Fruit fly (Drosophila melanogaster) whole organism, embryonic: Measurements from ENCODE around the gene GCC88.

Experiments used
- Aef1 ChIP-seq: fragments of 200-800 bp; sonication (Bioruptor generic); IDR thresholded peaks from 3 replicates; pipeline ENCODE4 v1.3.6; 2022; ENCODE audit warnings: missing biosample characterization, missing genetic modification characterization
- Antp ChIP-seq: fragments of 200-800 bp; sonication (Bioruptor generic); optimal IDR thresholded peaks from 3 replicates; lab custom pipeline; 2016; ENCODE audit warnings: missing biosample characterization, missing genetic modification characterization
- Bgb ChIP-seq: fragments of 200-800 bp; sonication (Bioruptor generic); IDR thresholded peaks from 2 replicates; pipeline ENCODE4 v1.3.6; 2022; ENCODE audit warnings: missing biosample characterization, missing genetic modification characterization; ENCODE audit not compliant: partially characterized antibody
- Bteb2 ChIP-seq: fragments of 200-800 bp; sonication (Bioruptor generic); optimal IDR thresholded peaks from 2 replicates; lab custom pipeline; 2016; ENCODE audit warnings: missing biosample characterization, missing genetic modification characterization
- CG12104 ChIP-seq: fragments of 200-800 bp; sonication (Bioruptor generic); optimal IDR thresholded peaks from 3 replicates; lab custom pipeline; 2016; ENCODE audit warnings: missing biosample characterization, missing genetic modification characterization
- CG12391 ChIP-seq: fragments of 200-800 bp; sonication (Bioruptor generic); optimal IDR thresholded peaks from 3 replicates; lab custom pipeline; 2018; ENCODE audit warnings: missing biosample characterization, mild to moderate bottlenecking, missing genetic modification characterization, moderate library complexity
- CG13296 ChIP-seq: fragments of 200-800 bp; sonication (Bioruptor generic); optimal IDR thresholded peaks from 3 replicates; lab custom pipeline; 2018; ENCODE audit warnings: missing biosample characterization, mild to moderate bottlenecking, missing genetic modification characterization
- CG14667 ChIP-seq: fragments of 200-800 bp; sonication (Bioruptor generic); IDR thresholded peaks from 2 replicates; pipeline ENCODE4 v1.3.6; 2022; ENCODE audit warnings: missing biosample characterization, missing genetic modification characterization
- CG16779 ChIP-seq: fragments of 200-800 bp; sonication (Bioruptor generic); IDR thresholded peaks from 2 replicates; pipeline ENCODE4 v1.3.6; 2022; ENCODE audit warnings: missing biosample characterization, missing genetic modification characterization
- CG16815 ChIP-seq: fragments of 200-800 bp; sonication (Bioruptor generic); optimal IDR thresholded peaks from 3 replicates; lab custom pipeline; 2017; ENCODE audit warnings: missing biosample characterization, mild to moderate bottlenecking, missing genetic modification characterization
- CG16863 ChIP-seq: fragments of 200-800 bp; sonication (Bioruptor generic); optimal IDR thresholded peaks from 3 replicates; lab custom pipeline; 2016; ENCODE audit warnings: missing biosample characterization, missing genetic modification characterization
- CG17385 ChIP-seq: fragments of 200-800 bp; sonication (Bioruptor generic); optimal IDR thresholded peaks from 3 replicates; lab custom pipeline; 2018; ENCODE audit warnings: missing biosample characterization, mild to moderate bottlenecking, missing genetic modification characterization
- CG18764 ChIP-seq: fragments of 200-800 bp; sonication (Bioruptor generic); optimal IDR thresholded peaks from 3 replicates; lab custom pipeline; 2016; ENCODE audit warnings: missing biosample characterization, missing genetic modification characterization
- CG2202 ChIP-seq: fragments of 200-800 bp; sonication (Bioruptor generic); optimal IDR thresholded peaks from 2 replicates; lab custom pipeline; 2018; ENCODE audit warnings: missing biosample characterization, mild to moderate bottlenecking, missing genetic modification characterization
- CG31224 ChIP-seq: fragments of 200-800 bp; sonication (Bioruptor generic); IDR thresholded peaks from 2 replicates; pipeline ENCODE4 v1.3.6; 2022; ENCODE audit warnings: missing biosample characterization, missing genetic modification characterization
- CG31388 ChIP-seq: fragments of 200-800 bp; sonication (Bioruptor generic); optimal IDR thresholded peaks from 2 replicates; lab custom pipeline; 2016; ENCODE audit warnings: missing biosample characterization, missing genetic modification characterization
- CG31441 ChIP-seq: fragments of 200-800 bp; sonication (Bioruptor generic); IDR thresholded peaks from 2 replicates; pipeline ENCODE4 v1.3.6; 2022; ENCODE audit warnings: missing biosample characterization, missing genetic modification characterization
- CG3163 ChIP-seq: fragments of 200-800 bp; sonication (Bioruptor generic); optimal IDR thresholded peaks from 3 replicates; lab custom pipeline; 2016; ENCODE audit warnings: missing biosample characterization, missing genetic modification characterization
- CG6272 ChIP-seq: fragments of 200-800 bp; sonication (Bioruptor generic); IDR thresholded peaks from 2 replicates; pipeline ENCODE4 v1.3.6; 2022; ENCODE audit warnings: missing biosample characterization, missing genetic modification characterization
- CG7357 ChIP-seq: fragments of 200-800 bp; sonication (Bioruptor generic); IDR thresholded peaks from 3 replicates; pipeline ENCODE4 v1.3.6; 2022; ENCODE audit warnings: missing biosample characterization, missing genetic modification characterization
- CG8944 ChIP-seq: fragments of 200-800 bp; sonication (Bioruptor generic); optimal IDR thresholded peaks from 3 replicates; lab custom pipeline; 2016; ENCODE audit warnings: missing biosample characterization, missing genetic modification characterization
- CG9437 ChIP-seq: fragments of 200-800 bp; sonication (Bioruptor generic); optimal IDR thresholded peaks from 2 replicates; lab custom pipeline; 2018; ENCODE audit warnings: missing biosample characterization, mild to moderate bottlenecking, missing genetic modification characterization
- ERR ChIP-seq: fragments of 200-800 bp; sonication (Bioruptor generic); optimal IDR thresholded peaks from 2 replicates; lab custom pipeline; 2016; ENCODE audit warnings: missing biosample characterization, missing genetic modification characterization
- Gsc ChIP-seq: fragments of 200-800 bp; sonication (Bioruptor generic); IDR thresholded peaks from 2 replicates; pipeline ENCODE4 v1.3.6; 2022; ENCODE audit warnings: missing biosample characterization, missing genetic modification characterization
- MTF-1 ChIP-seq: fragments of 200-800 bp; sonication (Bioruptor generic); optimal IDR thresholded peaks from 2 replicates; lab custom pipeline; 2018; ENCODE audit warnings: missing biosample characterization, mild to moderate bottlenecking, missing genetic modification characterization, borderline replicate concordance
- Med ChIP-seq: fragments of 200-800 bp; sonication (Bioruptor generic); peaks from one replicate; lab custom pipeline; 2016; ENCODE audit warnings: missing biosample characterization, missing genetic modification characterization, mild to moderate bottlenecking, inconsistent platforms, moderate library complexity
- Neu2 ChIP-seq: fragments of 200-800 bp; sonication (Bioruptor generic); optimal IDR thresholded peaks from 3 replicates; lab custom pipeline; 2016; ENCODE audit warnings: missing biosample characterization, missing genetic modification characterization, borderline replicate concordance
- Sox102F ChIP-seq: fragments of 200-800 bp; sonication (Bioruptor generic); optimal IDR thresholded peaks from 2 replicates; lab custom pipeline; 2018; ENCODE audit warnings: missing biosample characterization, mild to moderate bottlenecking, missing genetic modification characterization, moderate library complexity
- Trl ChIP-seq, 3 experiments: fragments of >200 bp in 2 of 3; fragments of 200-800 bp in 1 of 3; sonication (Bioruptor generic) in 1 of 3; optimal IDR thresholded peaks; 2 replicates in 1 of 3; 3 replicates in 2 of 3; lab custom pipeline; 2016 to 2017; ENCODE audit warnings: missing biosample characterization in 1 of 3, missing genetic modification characterization in 1 of 3
- bbx ChIP-seq: fragments of 200-800 bp; sonication (Bioruptor generic); IDR thresholded peaks from 2 replicates; pipeline ENCODE4 v1.3.6; 2022; ENCODE audit warnings: missing biosample characterization, missing genetic modification characterization; ENCODE audit not compliant: partially characterized antibody
- bsh ChIP-seq, 2 experiments: fragments of 200-800 bp; sonication (Bioruptor generic); optimal IDR thresholded peaks; 2 replicates each; lab custom pipeline; 2017 to 2018; ENCODE audit warnings: mild to moderate bottlenecking in 2 of 2, missing biosample characterization in 2 of 2, missing genetic modification characterization in 2 of 2, moderate library complexity in 1 of 2
- da ChIP-seq: fragments of 200-800 bp; sonication (Bioruptor generic); optimal IDR thresholded peaks from 2 replicates; lab custom pipeline; 2016; ENCODE audit warnings: missing biosample characterization, missing genetic modification characterization
- danr ChIP-seq: fragments of 200-800 bp; sonication (Bioruptor generic); IDR thresholded peaks from 2 replicates; pipeline ENCODE4 v1.3.6; 2022; ENCODE audit warnings: missing biosample characterization, missing genetic modification characterization
- emc ChIP-seq: fragments of 200-800 bp; sonication (Bioruptor generic); optimal IDR thresholded peaks from 2 replicates; lab custom pipeline; 2016; ENCODE audit warnings: missing biosample characterization, missing genetic modification characterization
- eve ChIP-seq, 2 experiments: fragments of >200 bp; optimal IDR thresholded peaks; 2 replicates each; lab custom pipeline; 2017; ENCODE audit warnings: missing biosample characterization in 2 of 2, missing genetic modification characterization in 2 of 2
- gcm ChIP-seq: fragments of 200-800 bp; sonication (Bioruptor generic); optimal IDR thresholded peaks from 2 replicates; lab custom pipeline; 2019; ENCODE audit warnings: missing biosample characterization, mild to moderate bottlenecking, missing genetic modification characterization, moderate library complexity
- gcm2 ChIP-seq: fragments of 200-800 bp; sonication (Bioruptor generic); optimal IDR thresholded peaks from 2 replicates; lab custom pipeline; 2016; ENCODE audit warnings: missing biosample characterization, missing genetic modification characterization
- hkb ChIP-seq, 2 experiments: fragments of 200-800 bp in 1 of 2; fragments of >200 bp in 1 of 2; sonication (Bioruptor generic) in 1 of 2; IDR thresholded peaks in 1 of 2; optimal IDR thresholded peaks in 1 of 2; 2 replicates each; pipeline versions ENCODE4 v1.3.6 to Lab custom; 2017 to 2022; ENCODE audit warnings: missing biosample characterization in 1 of 2, missing genetic modification characterization in 1 of 2
- jigr1 ChIP-seq: fragments of 200-800 bp; sonication (Bioruptor generic); IDR thresholded peaks from 3 replicates; pipeline ENCODE4 v1.3.6; 2022; ENCODE audit warnings: missing biosample characterization, missing genetic modification characterization
- mam ChIP-seq: fragments of 200-800 bp; sonication (Bioruptor generic); optimal IDR thresholded peaks from 3 replicates; lab custom pipeline; 2016; ENCODE audit warnings: missing biosample characterization, missing genetic modification characterization
- p53 ChIP-seq: fragments of 200-800 bp; sonication (Bioruptor generic); optimal IDR thresholded peaks from 2 replicates; lab custom pipeline; 2016; ENCODE audit warnings: missing biosample characterization, missing genetic modification characterization
- pita ChIP-seq: fragments of 200-800 bp; sonication (Bioruptor generic); optimal IDR thresholded peaks from 2 replicates; lab custom pipeline; 2017; ENCODE audit warnings: missing biosample characterization, mild to moderate bottlenecking, missing genetic modification characterization
- pnt ChIP-seq: fragments of 200-800 bp; sonication (Bioruptor generic); optimal IDR thresholded peaks from 3 replicates; lab custom pipeline; 2016; ENCODE audit warnings: missing biosample characterization, missing genetic modification characterization
- rib ChIP-seq: fragments of 200-800 bp; sonication (Bioruptor generic); IDR thresholded peaks from 2 replicates; pipeline ENCODE4 v1.3.6; 2022; ENCODE audit warnings: missing biosample characterization, missing genetic modification characterization
- schlank ChIP-seq: fragments of 200-800 bp; sonication (Bioruptor generic); optimal IDR thresholded peaks from 2 replicates; lab custom pipeline; 2018; ENCODE audit warnings: missing biosample characterization, mild to moderate bottlenecking, missing genetic modification characterization
- slbo ChIP-seq: fragments of 200-800 bp; sonication (Bioruptor generic); IDR thresholded peaks from 2 replicates; pipeline ENCODE4 v1.3.6; 2022; ENCODE audit warnings: missing biosample characterization, missing genetic modification characterization
- ssp ChIP-seq: fragments of 200-800 bp; sonication (Bioruptor generic); IDR thresholded peaks from 2 replicates; pipeline ENCODE4 v1.3.6; 2022; ENCODE audit warnings: missing biosample characterization, missing genetic modification characterization
- unpg ChIP-seq: fragments of 200-800 bp; sonication (Bioruptor generic); optimal IDR thresholded peaks from 3 replicates; lab custom pipeline; 2018; ENCODE audit warnings: missing biosample characterization, mild to moderate bottlenecking, missing genetic modification characterization, moderate library complexity
- vfl ChIP-seq: fragments of 200-800 bp; sonication (Bioruptor generic); optimal IDR thresholded peaks from 2 replicates; lab custom pipeline; 2016; ENCODE audit warnings: missing biosample characterization, missing genetic modification characterization
- zf30C ChIP-seq: fragments of 200-800 bp; sonication (Bioruptor generic); optimal IDR thresholded peaks from 3 replicates; lab custom pipeline; 2018; ENCODE audit warnings: missing biosample characterization, mild to moderate bottlenecking, missing genetic modification characterization

Gene GCC88

dm6 chr3R:11200885-11201421, 29.4 kb downstream of the GCC88 start (continued):
- peak; percentile 60 for TF ChIP-seq CG12391
- TF ChIP-seq ERR (GFP tag; lab: Kevin White, UChicago): no peak
- TF ChIP-seq CG14667 (GFP tag; lab: Robert Waterston, UW): no peak
- peak in 1 of 2 experiments; percentile 44 for TF ChIP-seq bsh (GFP tag; optimal IDR thresholded peaks at IDR 0.05; lab: Kevin White, UChicago)
- no peak for TF ChIP-seq p53 (GFP tag; lab: Kevin White, UChicago)
- no peak for TF ChIP-seq CG16863 (GFP tag; lab: Kevin White, UChicago)
- peak; percentile 38 for TF ChIP-seq mam (GFP tag; lab: Kevin White, UChicago)
- no peak for TF ChIP-seq pnt (GFP tag; lab: Kevin White, UChicago)
- peak; percentile 58 for TF ChIP-seq unpg (GFP tag; lab: Kevin White, UChicago)
- no peak for TF ChIP-seq vfl (GFP tag; lab: Kevin White, UChicago)
- no peak for TF ChIP-seq CG13296 (GFP tag; lab: Kevin White, UChicago)
- no peak for TF ChIP-seq hkb (optimal IDR thresholded peaks at IDR 0.05; lab: Kevin White, UChicago)
- TF ChIP-seq hkb (GFP tag; IDR thresholded peaks at IDR 0.05; lab: Robert Waterston, UW): peak; percentile 60; the same call in 1 of the 2 replicates
- no peak for TF ChIP-seq jigr1
- no peak for TF ChIP-seq da (GFP tag; lab: Kevin White, UChicago)
- TF ChIP-seq bbx: no peak
- TF ChIP-seq CG31388 (GFP tag; lab: Kevin White, UChicago): no peak
- no peak for TF ChIP-seq danr (GFP tag; lab: Robert Waterston, UW)
- TF ChIP-seq Aef1: peak; percentile 52
- peak; percentile 54 for TF ChIP-seq CG31224 (GFP tag; lab: Robert Waterston, UW)
- no peak for TF ChIP-seq CG3163 (GFP tag; lab: Kevin White, UChicago)
- peak; percentile 33 for TF ChIP-seq CG9437 (GFP tag; lab: Kevin White, UChicago)
- TF ChIP-seq Neu2 (GFP tag; lab: Kevin White, UChicago): no peak
- TF ChIP-seq CG8944: no peak
- no peak; the same call in 1 of the 2 replicates for TF ChIP-seq CG31441 (GFP tag; lab: Robert Waterston, UW)
- peak; percentile 4 for TF ChIP-seq schlank (tag; lab: Kevin White, UChicago)
- peak; percentile 22 for TF ChIP-seq CG16815 (GFP tag; lab: Kevin White, UChicago)
- no peak for TF ChIP-seq Trl (optimal IDR thresholded peaks at IDR 0.05; lab: Kevin White, UChicago)
- TF ChIP-seq Trl (GFP tag; optimal IDR thresholded peaks at IDR 0.05; lab: Kevin White, UChicago): no peak
- peak; percentile 40; the same call in 1 of the 3 replicates for TF ChIP-seq CG7357 (GFP tag; lab: Robert Waterston, UW)
- no peak for TF ChIP-seq rib (GFP tag; lab: Robert Waterston, UW)
- TF ChIP-seq Sox102F (GFP tag; lab: Kevin White, UChicago): peak; percentile 71
- TF ChIP-seq zf30C (GFP tag; lab: Kevin White, UChicago): no peak
- TF ChIP-seq CG12104 (GFP tag; lab: Kevin White, UChicago): peak; percentile 51
- TF ChIP-seq CG2202: no peak
- TF ChIP-seq gcm (GFP tag; lab: Kevin White, UChicago): no peak
- no peak for TF ChIP-seq emc (GFP tag; lab: Kevin White, UChicago)
- TF ChIP-seq gcm2: no peak
- TF ChIP-seq Bteb2 (GFP tag; lab: Kevin White, UChicago): no peak
- TF ChIP-seq slbo (GFP tag; lab: Robert Waterston, UW): peak; percentile 76
- peak; percentile 77 for TF ChIP-seq Med (GFP tag; lab: Kevin White, UChicago)
- TF ChIP-seq CG16779 (GFP tag; lab: Robert Waterston, UW): no peak
- no peak for TF ChIP-seq eve (GFP tag; optimal IDR thresholded peaks at IDR 0.05; lab: Kevin White, UChicago)
- TF ChIP-seq Bgb (GFP tag; lab: Robert Waterston, UW): no peak
- TF ChIP-seq Antp (GFP tag; lab: Kevin White, UChicago): no peak
- TF ChIP-seq CG6272 (GFP tag; lab: Robert Waterston, UW): no peak
- TF ChIP-seq Gsc (GFP tag; lab: Robert Waterston, UW): no peak
- no peak for TF ChIP-seq MTF-1
- TF ChIP-seq ssp: peak; percentile 37; the same call in 1 of the 2 replicates
- no peak for TF ChIP-seq pita (GFP tag; lab: Kevin White, UChicago)
- TF ChIP-seq CG18764 (GFP tag; lab: Kevin White, UChicago): no peak
- no peak for TF ChIP-seq CG17385 (GFP tag; lab: Kevin White, UChicago)
